Fruit fly (Drosophila melanogaster): ENCODE measurements around the gene Bdbt.

The Bdbt gene

dm6 chr3R:21156572-21157480 lies 38.2 kb upstream of the Bdbt start (continued):
- TF ChIP-seq CG17385 (GFP tag; optimal IDR thresholded peaks at IDR 0.05) (peak; percentile 83), Pdp1 (GFP tag; optimal IDR thresholded peaks at IDR 0.05) (peak in 1 of 2 experiments; percentile 45), zen (tag; optimal IDR thresholded peaks at IDR 0.05) (no peak), seq (GFP tag; IDR thresholded peaks at IDR 0.05) (no peak), Elba2 (GFP tag; optimal IDR thresholded peaks at IDR 0.05) (peak; percentile 93), CG15479 (GFP tag; optimal IDR thresholded peaks at IDR 0.05) (peak; percentile 28), stc (GFP tag; IDR thresholded peaks at IDR 0.05) (0 out of 2 replicates have a peak, but pooled peaks have one; percentile 9), CG32767 (GFP tag; IDR thresholded peaks at IDR 0.05) (no peak), CG31224 (GFP tag; IDR thresholded peaks at IDR 0.05) (no peak), bcd (GFP tag; optimal IDR thresholded peaks at IDR 0.05) (no peak), sob (GFP tag; IDR thresholded peaks at IDR 0.05) (0 out of 2 replicates have a peak, but pooled peaks have one; percentile 16), Jarid2 (GFP tag; optimal IDR thresholded peaks at IDR 0.05) (peak; percentile 8), tna (GFP tag; IDR thresholded peaks at IDR 0.05; ENCODE audit: partially characterized antibody) (no peak; the same call in 1 of the 2 replicates), sqz (GFP tag; optimal IDR thresholded peaks at IDR 0.05) (peak; percentile 37), sd (tag; optimal IDR thresholded peaks at IDR 0.05) (peak; percentile 84), corto (GFP tag; optimal IDR thresholded peaks at IDR 0.05) (peak; percentile 2), sug (tag; optimal IDR thresholded peaks at IDR 0.05) (peak; percentile 29), twi (tag; optimal IDR thresholded peaks at IDR 0.05) (peak; percentile 57), exex (tag; optimal IDR thresholded peaks at IDR 0.05) (peak; percentile 84), eve (GFP tag; optimal IDR thresholded peaks at IDR 0.05) (peak in 1 of 2 experiments; percentile 61), CG34376 (GFP tag; optimal IDR thresholded peaks at IDR 0.05) (peak; percentile 30), bsh (GFP tag; optimal IDR thresholded peaks at IDR 0.05) (peak in 1 of 2 experiments; percentile 32), kni (GFP tag; optimal IDR thresholded peaks at IDR 0.05) (peak; percentile 60), CG3281 (GFP tag; optimal IDR thresholded peaks at IDR 0.05) (peak; percentile 10), CG34422 (GFP tag; IDR thresholded peaks at IDR 0.05) (0 out of 3 replicates have a peak, but pooled peaks have one; percentile 18), D19A (tag; optimal IDR thresholded peaks at IDR 0.05) (no peak), Med (GFP tag) (peak; percentile 54), Scr (GFP tag; IDR thresholded peaks at IDR 0.05; ENCODE audit: partially characterized antibody) (no peak), Dad (GFP tag; optimal IDR thresholded peaks at IDR 0.05) (no peak), lab (GFP tag; optimal IDR thresholded peaks at IDR 0.05) (peak; percentile 60), insv (GFP tag; optimal IDR thresholded peaks at IDR 0.05) (peak in 1 of 2 experiments; percentile 82), Dll (GFP tag; IDR thresholded peaks at IDR 0.05; ENCODE audit: partially characterized antibody) (0 out of 4 replicates have a peak, but pooled peaks have one; percentile 6), CG2875 (GFP tag; optimal IDR thresholded peaks at IDR 0.05) (peak; percentile 46)

- TF ChIP-seq twi (tag; optimal IDR thresholded peaks at IDR 0.05), result no peak
- no peak for TF ChIP-seq disco-r (GFP tag; optimal IDR thresholded peaks at IDR 0.05)
- peak; percentile 48 for TF ChIP-seq CG4617 (GFP tag; optimal IDR thresholded peaks at IDR 0.05; ENCODE audit: borderline replicate concordance)
- peak; percentile 24 for TF ChIP-seq Abd-B (GFP tag; optimal IDR thresholded peaks at IDR 0.05)
- TF ChIP-seq CG13287 (GFP tag; IDR thresholded peaks at IDR 0.05; ENCODE audit: partially characterized antibody), result peak; percentile 77
- TF ChIP-seq Dbx (GFP tag; IDR thresholded peaks at IDR 0.05), result no peak
- TF ChIP-seq CG15514 (GFP tag; optimal IDR thresholded peaks at IDR 0.05), result peak; percentile 40
- no peak for TF ChIP-seq gro (GFP tag; optimal IDR thresholded peaks at IDR 0.05)
- TF ChIP-seq Ada2b (GFP tag; IDR thresholded peaks at IDR 0.05), result no peak
- TF ChIP-seq CG11723 (GFP tag; optimal IDR thresholded peaks at IDR 0.05), result no peak
- TF ChIP-seq Sry-β (GFP tag; optimal IDR thresholded peaks at IDR 0.05), result no peak
- no peak for TF ChIP-seq schlank (tag; optimal IDR thresholded peaks at IDR 0.05)
- TF ChIP-seq CG3847 (GFP tag; IDR thresholded peaks at IDR 0.05), result peak; percentile 70
- TF ChIP-seq sob (GFP tag; IDR thresholded peaks at IDR 0.05), result no peak
- peak; percentile 27 for TF ChIP-seq CTCF (GFP tag; optimal IDR thresholded peaks at IDR 0.05)
- TF ChIP-seq amos (GFP tag; IDR thresholded peaks at IDR 0.05; ENCODE audit: partially characterized antibody), result no peak; the same call in 1 of the 2 replicates
- no peak for TF ChIP-seq fd64A (GFP tag; optimal IDR thresholded peaks at IDR 0.05)
Measured at dm6 chr3R:21155931-21156488, 37.4 kb upstream of the Bdbt start.
